Worm (Caenorhabditis elegans) whole organism, midembryonic: ENCODE measurements around the gene ugt-9.

ENCODE experiments used
- cog-1 ChIP-seq: sonication (generic microtip); optimal IDR thresholded peaks from 2 replicates; lab custom pipeline; 2016; ENCODE audit warnings: missing genetic modification characterization, missing compliant biosample characterization
- flt-1 ChIP-seq: fragments of 200-800 bp; sonication (Bioruptor generic); IDR thresholded peaks from 2 replicates; pipeline ENCODE4 v1.3.6; 2022; ENCODE audit warnings: missing genetic modification characterization, missing compliant biosample characterization
- klf-2 ChIP-seq: fragments of 200-800 bp; sonication (Bioruptor generic); conservative IDR thresholded peaks from 2 replicates; pipeline ENCODE4 v1.3.6; 2022; ENCODE audit warnings: missing genetic modification reagents, missing genetic modification characterization, missing compliant biosample characterization
- ref-1 ChIP-seq: fragments of 200-800 bp; sonication (Bioruptor generic); conservative IDR thresholded peaks from 2 replicates; pipeline ENCODE4 v1.3.6; 2022; ENCODE audit warnings: missing genetic modification reagents, missing genetic modification characterization, missing compliant biosample characterization
- ztf-23 ChIP-seq: fragments of 200-800 bp; sonication (Bioruptor generic); IDR thresholded peaks from 2 replicates; pipeline ENCODE4 v1.3.6; 2022; ENCODE audit warnings: missing genetic modification reagents, missing genetic modification characterization, missing compliant biosample characterization
- ztf-29 ChIP-seq: fragments of 200-800 bp; sonication (Bioruptor generic); IDR thresholded peaks from 2 replicates; pipeline ENCODE4 v1.3.6; 2022; ENCODE audit warnings: missing genetic modification reagents, missing genetic modification characterization, missing compliant biosample characterization

DNA sequence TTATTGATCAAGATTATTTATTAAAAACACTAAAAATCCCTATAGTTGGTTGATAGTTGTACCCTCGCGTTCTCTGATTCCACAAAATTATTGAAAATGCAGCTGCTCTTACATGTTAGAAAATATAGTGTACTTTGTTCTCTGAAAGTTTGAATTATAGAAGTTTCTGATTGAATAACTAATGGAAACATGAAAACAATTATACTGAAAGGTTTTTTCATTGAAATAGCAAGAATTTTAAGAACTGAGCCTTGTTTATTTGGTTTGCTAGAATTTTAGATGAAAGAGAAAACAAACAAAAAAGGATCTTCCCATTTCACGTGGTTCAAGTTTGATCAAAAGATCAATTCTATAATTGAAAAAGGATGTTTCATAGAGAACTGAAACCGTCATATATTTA, 28.3 kb upstream of the ugt-9 start:
- TF ChIP-seq flt-1 (GFP tag; lab: Robert Waterston, UW), result no peak
- TF ChIP-seq ztf-29 (GFP tag; lab: Robert Waterston, UW), result no peak
- no peak for TF ChIP-seq ztf-23 (GFP tag; lab: Robert Waterston, UW)
- TF ChIP-seq ref-1, result no peak
- TF ChIP-seq klf-2 (GFP tag; lab: Robert Waterston, UW), result no peak
- no peak for TF ChIP-seq cog-1 (tag; lab: Kevin White, UChicago)
